Worm (Caenorhabditis elegans) whole organism, L1 larva: ENCODE data around the gene cpg-1.

ENCODE experiments used
- C16A3.4 ChIP-seq: fragments of 150-350 bp; optimal IDR thresholded peaks from 2 replicates; lab custom pipeline; 2014; ENCODE audit warnings: missing biosample characterization, missing genetic modification characterization
- C34B4.2 ChIP-seq: sonication (generic microtip); optimal IDR thresholded peaks from 2 replicates; lab custom pipeline; 2017; ENCODE audit warnings: mild to moderate bottlenecking, missing genetic modification characterization, missing compliant biosample characterization
- Y116A8C.19 ChIP-seq: sonication (generic microtip); optimal IDR thresholded peaks from 2 replicates; lab custom pipeline; 2016; ENCODE audit warnings: missing compliant biosample characterization, missing genetic modification characterization, borderline replicate concordance
- ama-1 ChIP-seq: fragments of 150-350 bp; optimal IDR thresholded peaks from 2 replicates; lab custom pipeline; 2014
- ceh-63 ChIP-seq: fragments of 200-800 bp; sonication (Bioruptor generic); optimal IDR thresholded peaks from 2 replicates; lab custom pipeline; 2018; ENCODE audit warnings: mild to moderate bottlenecking, missing genetic modification characterization, missing compliant biosample characterization
- ceh-8 ChIP-seq: fragments of 200-800 bp; sonication (Bioruptor generic); optimal IDR thresholded peaks from 2 replicates; lab custom pipeline; 2018; ENCODE audit warnings: mild to moderate bottlenecking, missing genetic modification characterization, moderate library complexity, missing compliant biosample characterization
- dsc-1 ChIP-seq: sonication (generic microtip); optimal IDR thresholded peaks from 2 replicates; lab custom pipeline; 2016; ENCODE audit warnings: mild to moderate bottlenecking, missing genetic modification characterization, missing compliant biosample characterization
- efl-1 ChIP-seq, 4 experiments: fragments of 150-350 bp; optimal IDR thresholded peaks in 3 of 4; peaks in 1 of 4; 1 replicate in 1 of 4; 2 replicates in 3 of 4; lab custom pipeline; 2014; ENCODE audit warnings: missing biosample characterization in 2 of 4, missing genetic modification characterization in 2 of 4, missing genetic modification reagents in 2 of 4
- egl-13 ChIP-seq: sonication (generic microtip); optimal IDR thresholded peaks from 2 replicates; lab custom pipeline; 2016; ENCODE audit warnings: missing genotype, missing genetic modification reagents, missing genetic modification characterization, missing compliant biosample characterization
- elt-2 ChIP-seq: sonication (generic microtip); optimal IDR thresholded peaks from 2 replicates; lab custom pipeline; 2016; ENCODE audit warnings: missing genetic modification characterization, mild to moderate bottlenecking, inconsistent platforms, missing compliant biosample characterization, missing genetic modification reagents
- ets-5 ChIP-seq: fragments of 200-800 bp; sonication (Bioruptor generic); IDR thresholded peaks from 2 replicates; pipeline ENCODE4 v1.3.6; 2022; ENCODE audit warnings: missing genetic modification characterization, missing compliant biosample characterization
- fkh-4 ChIP-seq: sonication (generic microtip); optimal IDR thresholded peaks from 2 replicates; lab custom pipeline; 2016; ENCODE audit warnings: missing compliant biosample characterization, missing genetic modification characterization, borderline replicate concordance
- fkh-8 ChIP-seq: sonication (generic microtip); optimal IDR thresholded peaks from 2 replicates; lab custom pipeline; 2016; ENCODE audit warnings: mild to moderate bottlenecking, missing genetic modification characterization, missing compliant biosample characterization
- fos-1 ChIP-seq: fragments of 150-350 bp; optimal IDR thresholded peaks from 2 replicates; lab custom pipeline; 2014; ENCODE audit warnings: missing biosample characterization, missing genetic modification characterization
- irx-1 ChIP-seq: sonication (generic microtip); optimal IDR thresholded peaks from 2 replicates; lab custom pipeline; 2016; ENCODE audit warnings: missing genetic modification characterization, missing compliant biosample characterization
- isw-1 ChIP-seq: fragments of 200-800 bp; sonication (Bioruptor generic); IDR thresholded peaks from 2 replicates; pipeline ENCODE4 v1.3.6; 2022; ENCODE audit warnings: missing genetic modification characterization, missing compliant biosample characterization
- jun-1 ChIP-seq: fragments of 150-350 bp; optimal IDR thresholded peaks from 2 replicates; lab custom pipeline; 2014; ENCODE audit warnings: missing biosample characterization, missing genetic modification reagents, missing genetic modification characterization
- lin-13 ChIP-seq: fragments of 150-350 bp; optimal IDR thresholded peaks from 2 replicates; lab custom pipeline; 2014; ENCODE audit warnings: missing biosample characterization, missing genetic modification reagents, missing genetic modification characterization
- lin-14 ChIP-seq: fragments of 200-800 bp; sonication (Bioruptor generic); optimal IDR thresholded peaks from 2 replicates; lab custom pipeline; 2018; ENCODE audit warnings: mild to moderate bottlenecking, missing genetic modification characterization, moderate library complexity, missing compliant biosample characterization
- lir-3 ChIP-seq: sonication (generic microtip); optimal IDR thresholded peaks from 2 replicates; lab custom pipeline; 2016; ENCODE audit warnings: mild to moderate bottlenecking, missing genetic modification characterization, moderate library complexity, missing compliant biosample characterization; ENCODE audit not compliant: poor library complexity
- nhr-11 ChIP-seq: fragments of 150-350 bp; optimal IDR thresholded peaks from 2 replicates; lab custom pipeline; 2014; ENCODE audit warnings: missing biosample characterization, missing genetic modification characterization
- nhr-19 ChIP-seq: fragments of 200-800 bp; sonication (Bioruptor generic); conservative IDR thresholded peaks from 2 replicates; pipeline ENCODE4 v1.3.6; 2022; ENCODE audit warnings: missing genetic modification characterization, missing compliant biosample characterization
- nhr-237 ChIP-seq: fragments of 150-350 bp; optimal IDR thresholded peaks from 2 replicates; lab custom pipeline; 2014; ENCODE audit warnings: missing biosample characterization, missing genetic modification characterization
- nhr-76 ChIP-seq: sonication (generic microtip); optimal IDR thresholded peaks from 2 replicates; lab custom pipeline; 2017; ENCODE audit warnings: missing biosample characterization, missing genetic modification characterization
- nhr-77 ChIP-seq: fragments of 150-350 bp; optimal IDR thresholded peaks from 2 replicates; lab custom pipeline; 2014; ENCODE audit warnings: missing biosample characterization, missing genetic modification characterization
- nhr-85 ChIP-seq: sonication (generic microtip); peaks from one replicate; lab custom pipeline; 2016; ENCODE audit warnings: missing genetic modification characterization, inconsistent platforms, missing compliant biosample characterization
- pax-3 ChIP-seq: fragments of 200-800 bp; sonication (Bioruptor generic); optimal IDR thresholded peaks from 2 replicates; lab custom pipeline; 2018; ENCODE audit warnings: mild to moderate bottlenecking, missing genetic modification characterization, moderate library complexity, missing compliant biosample characterization
- rnt-1 ChIP-seq: sonication (generic microtip); optimal IDR thresholded peaks from 2 replicates; lab custom pipeline; 2016; ENCODE audit warnings: mild to moderate bottlenecking, missing genetic modification characterization, moderate library complexity, missing compliant biosample characterization
- snu-23 ChIP-seq: sonication (generic microtip); optimal IDR thresholded peaks from 2 replicates; lab custom pipeline; 2016; ENCODE audit warnings: missing genetic modification characterization, missing compliant biosample characterization
- sox-4 ChIP-seq: sonication (generic microtip); optimal IDR thresholded peaks from 2 replicates; lab custom pipeline; 2016; ENCODE audit warnings: missing genetic modification characterization, missing compliant biosample characterization
- sptf-1 ChIP-seq: fragments of 150-350 bp; optimal IDR thresholded peaks from 2 replicates; lab custom pipeline; 2014; ENCODE audit warnings: missing biosample characterization, missing genetic modification characterization
- sup-37 ChIP-seq: fragments of 200-800 bp; sonication (Bioruptor generic); optimal IDR thresholded peaks from 2 replicates; lab custom pipeline; 2018; ENCODE audit warnings: mild to moderate bottlenecking, missing genetic modification characterization, missing compliant biosample characterization
- swsn-7 ChIP-seq: sonication (generic microtip); optimal IDR thresholded peaks from 2 replicates; lab custom pipeline; 2016; ENCODE audit warnings: missing genetic modification characterization, missing compliant biosample characterization
- tbx-2 ChIP-seq: sonication (generic microtip); optimal IDR thresholded peaks from 2 replicates; lab custom pipeline; 2016; ENCODE audit warnings: missing genetic modification characterization, missing compliant biosample characterization
- unc-86 ChIP-seq: sonication (generic microtip); optimal IDR thresholded peaks from 2 replicates; lab custom pipeline; 2016; ENCODE audit warnings: missing genetic modification characterization, missing compliant biosample characterization
- xbp-1 ChIP-seq: sonication (generic microtip); optimal IDR thresholded peaks from 2 replicates; lab custom pipeline; 2016; ENCODE audit warnings: missing genetic modification characterization, missing compliant biosample characterization
- ztf-4 ChIP-seq: fragments of 150-350 bp; optimal IDR thresholded peaks from 2 replicates; lab custom pipeline; 2014; ENCODE audit warnings: missing biosample characterization, missing genetic modification characterization

Gene cpg-1

ce11 chrIII:4519410-4519809, 30.3 kb downstream of the cpg-1 start:
- TF ChIP-seq fkh-4 (tag; lab: Kevin White, UChicago): peak; percentile 75
- TF ChIP-seq dsc-1 (tag; lab: Kevin White, UChicago): peak; percentile 95
- no peak for TF ChIP-seq nhr-237 (tag; lab: Kevin White, UChicago)
- TF ChIP-seq, all 84 proteins: peak for 2

ce11 chrIII:4520057-4520456, 30.9 kb downstream of the cpg-1 start, which contains the start of gene cdh-4:
cdh-4 (plus strand) TSS chrIII:4520357.
- TF ChIP-seq lin-14 (GFP tag; lab: Kevin White, UChicago) (no peak), ama-1 (no peak), nhr-11 (tag; lab: Kevin White, UChicago) (no peak), sup-37 (GFP tag; lab: Kevin White, UChicago) (no peak), elt-2 (no peak), sptf-1 (no peak), unc-86 (tag; lab: Kevin White, UChicago) (no peak), C34B4.2 (tag; lab: Kevin White, UChicago) (no peak), pax-3 (tag; lab: Kevin White, UChicago) (no peak), nhr-19 (GFP tag; lab: Robert Waterston, UW) (no peak), ets-5 (GFP tag; lab: Robert Waterston, UW) (no peak), egl-13 (tag; lab: Kevin White, UChicago) (no peak), sox-4 (tag; lab: Kevin White, UChicago) (no peak), swsn-7 (tag; lab: Kevin White, UChicago) (no peak), fos-1 (no peak), isw-1 (GFP tag; lab: Robert Waterston, UW) (no peak)
- TF ChIP-seq, all 84 proteins: peak for 0

- TF ChIP-seq sox-4 (tag; lab: Kevin White, UChicago) (no peak), lin-14 (GFP tag; lab: Kevin White, UChicago) (peak; percentile 27)
Observed at ce11 chrIII:4523411-4523810, 34.3 kb downstream of the cpg-1 start.

- no peak for TF ChIP-seq fkh-8
- TF ChIP-seq, all 84 proteins: peak for 0
Observed at ce11 chrIII:4524071-4524470, 34.9 kb downstream of the cpg-1 start.

- TF ChIP-seq Y116A8C.19 (tag; lab: Kevin White, UChicago) (no peak), fos-1 (no peak), rnt-1 (tag; lab: Kevin White, UChicago) (no peak), isw-1 (GFP tag; lab: Robert Waterston, UW) (no peak), xbp-1 (tag; lab: Kevin White, UChicago) (no peak), C16A3.4 (tag; lab: Kevin White, UChicago) (no peak), ztf-4 (tag; lab: Kevin White, UChicago) (no peak), lir-3 (tag; lab: Kevin White, UChicago) (no peak), nhr-76 (tag; lab: Kevin White, UChicago) (no peak)
- TF ChIP-seq, all 84 proteins: peak for 0
Observed at ce11 chrIII:4525998-4526397, 36.8 kb downstream of the cpg-1 start.

- TF ChIP-seq irx-1 (tag; lab: Kevin White, UChicago) (no peak), lin-14 (GFP tag; lab: Kevin White, UChicago) (no peak), sup-37 (GFP tag; lab: Kevin White, UChicago) (no peak), ceh-63 (GFP tag; lab: Kevin White, UChicago) (no peak), nhr-77 (tag; lab: Kevin White, UChicago) (no peak), lin-13 (GFP tag; lab: Kevin White, UChicago) (no peak), jun-1 (no peak), efl-1 (optimal IDR thresholded peaks at IDR 0.05; lab: Kevin White, UChicago) (no peak), efl-1 (GFP tag; optimal IDR thresholded peaks at IDR 0.05 in 1 of 2; lab: Kevin White, UChicago) (peak in 1 of 2 experiments; percentile 34), dsc-1 (tag; lab: Kevin White, UChicago) (no peak), ceh-8 (GFP tag; lab: Kevin White, UChicago) (no peak), sptf-1 (no peak), nhr-237 (tag; lab: Kevin White, UChicago) (no peak), nhr-85 (tag; lab: Kevin White, UChicago) (peak; percentile 46), tbx-2 (tag; lab: Kevin White, UChicago) (no peak), snu-23 (GFP tag; lab: Kevin White, UChicago) (no peak)
Observed at ce11 chrIII:4530968-4531367, 41.8 kb downstream of the cpg-1 start.
